Fruit fly (Drosophila melanogaster) whole organism, embryonic: ENCODE data around the gene Fign.

ENCODE experiments used
- Abd-B ChIP-seq: fragments of 200-800 bp; sonication (Bioruptor generic); optimal IDR thresholded peaks from 2 replicates; lab custom pipeline; 2018; ENCODE audit warnings: missing biosample characterization, mild to moderate bottlenecking, missing genetic modification characterization, moderate library complexity
- CG1024 ChIP-seq: fragments of 200-800 bp; sonication (Bioruptor generic); IDR thresholded peaks from 2 replicates; pipeline ENCODE4 v1.3.6; 2022; ENCODE audit warnings: missing biosample characterization, missing genetic modification characterization
- CG10543 ChIP-seq: fragments of 200-800 bp; sonication (Bioruptor generic); optimal IDR thresholded peaks from 3 replicates; lab custom pipeline; 2017; ENCODE audit warnings: missing biosample characterization, mild to moderate bottlenecking, missing genetic modification characterization, moderate library complexity
- CG11723 ChIP-seq: fragments of 200-800 bp; sonication (Bioruptor generic); optimal IDR thresholded peaks from 2 replicates; lab custom pipeline; 2017; ENCODE audit warnings: missing biosample characterization, mild to moderate bottlenecking, missing genetic modification characterization
- CG13424 ChIP-seq: fragments of 200-800 bp; sonication (Bioruptor generic); optimal IDR thresholded peaks from 2 replicates; lab custom pipeline; 2019; ENCODE audit warnings: missing biosample characterization, mild to moderate bottlenecking, missing genetic modification characterization, moderate library complexity
- CG14710 ChIP-seq: fragments of 200-800 bp; sonication (Bioruptor generic); optimal IDR thresholded peaks from 3 replicates; lab custom pipeline; 2019; ENCODE audit warnings: missing biosample characterization, mild to moderate bottlenecking, missing genetic modification characterization, moderate library complexity
- CG14965 ChIP-seq: fragments of 200-800 bp; sonication (Bioruptor generic); optimal IDR thresholded peaks from 2 replicates; lab custom pipeline; 2016; ENCODE audit warnings: missing biosample characterization, missing genetic modification characterization, borderline replicate concordance
- CG1603 ChIP-seq: fragments of 200-800 bp; sonication (Bioruptor generic); optimal IDR thresholded peaks from 2 replicates; lab custom pipeline; 2019; ENCODE audit warnings: missing biosample characterization, mild to moderate bottlenecking, missing genetic modification characterization, moderate library complexity
- CG18011 ChIP-seq: fragments of 200-800 bp; sonication (Bioruptor generic); optimal IDR thresholded peaks from 2 replicates; lab custom pipeline; 2017; ENCODE audit warnings: missing biosample characterization, missing genetic modification characterization, mild to moderate bottlenecking, moderate library complexity, missing genotype
- CG18599 ChIP-seq: fragments of 200-800 bp; sonication (Bioruptor generic); optimal IDR thresholded peaks from 3 replicates; lab custom pipeline; 2017; ENCODE audit warnings: missing biosample characterization, missing genetic modification characterization, mild to moderate bottlenecking, moderate library complexity, missing genetic modification reagents
- CG2875 ChIP-seq: fragments of 200-800 bp; sonication (Bioruptor generic); optimal IDR thresholded peaks from 2 replicates; lab custom pipeline; 2017; ENCODE audit warnings: missing biosample characterization, mild to moderate bottlenecking, missing genetic modification characterization, missing genetic modification reagents
- CG33213 ChIP-seq: fragments of 200-800 bp; sonication (Bioruptor generic); optimal IDR thresholded peaks from 3 replicates; lab custom pipeline; 2016; ENCODE audit warnings: missing biosample characterization, missing genetic modification characterization
- CG3726 ChIP-seq: fragments of 200-800 bp; sonication (Bioruptor generic); IDR thresholded peaks from 3 replicates; pipeline ENCODE4, ENCODE4 v1.3.6; 2022; ENCODE audit warnings: missing biosample characterization, missing genetic modification characterization
- CG4360 ChIP-seq: fragments of 200-800 bp; sonication (Bioruptor generic); IDR thresholded peaks from 2 replicates; pipeline ENCODE4 v1.3.6; 2022; ENCODE audit warnings: missing biosample characterization, missing genetic modification characterization
- CG6813 ChIP-seq: fragments of 200-800 bp; sonication (Bioruptor generic); optimal IDR thresholded peaks from 2 replicates; lab custom pipeline; 2017; ENCODE audit warnings: missing biosample characterization, missing genetic modification characterization, mild to moderate bottlenecking, moderate library complexity, missing genetic modification reagents
- CG7556 ChIP-seq: fragments of 200-800 bp; sonication (Bioruptor generic); optimal IDR thresholded peaks from 2 replicates; lab custom pipeline; 2017; ENCODE audit warnings: missing biosample characterization, mild to moderate bottlenecking, missing genetic modification characterization
- CG7987 ChIP-seq: fragments of 200-800 bp; sonication (Bioruptor generic); optimal IDR thresholded peaks from 2 replicates; lab custom pipeline; 2018; ENCODE audit warnings: missing biosample characterization, mild to moderate bottlenecking, missing genetic modification characterization, moderate library complexity
- CG8089 ChIP-seq: fragments of 200-800 bp; sonication (Bioruptor generic); optimal IDR thresholded peaks from 3 replicates; lab custom pipeline; 2016; ENCODE audit warnings: missing biosample characterization, missing genetic modification characterization
- CG9797 ChIP-seq: fragments of 200-800 bp; sonication (Bioruptor generic); optimal IDR thresholded peaks from 3 replicates; lab custom pipeline; 2018; ENCODE audit warnings: missing biosample characterization, mild to moderate bottlenecking, missing genetic modification characterization
- CoRest ChIP-seq: fragments of 200-800 bp; sonication (Bioruptor generic); optimal IDR thresholded peaks from 3 replicates; lab custom pipeline; 2018; ENCODE audit warnings: missing biosample characterization, mild to moderate bottlenecking, missing genetic modification characterization, moderate library complexity
- D ChIP-seq, 2 experiments: fragments of 200-800 bp in 1 of 2; fragments of >200 bp in 1 of 2; sonication (Bioruptor generic) in 1 of 2; optimal IDR thresholded peaks; 2 replicates in 1 of 2; 3 replicates in 1 of 2; lab custom pipeline; 2017; ENCODE audit warnings: mild to moderate bottlenecking in 1 of 2, missing biosample characterization in 1 of 2, missing genetic modification characterization in 1 of 2, missing genetic modification reagents in 1 of 2
- D19A ChIP-seq: fragments of 200-800 bp; optimal IDR thresholded peaks from 3 replicates; lab custom pipeline; 2019; ENCODE audit warnings: missing biosample characterization, mild to moderate bottlenecking, missing genetic modification characterization, moderate library complexity
- Hmr ChIP-seq: fragments of 200-800 bp; sonication (Bioruptor generic); optimal IDR thresholded peaks from 3 replicates; lab custom pipeline; 2017; ENCODE audit warnings: mild to moderate bottlenecking, missing biosample characterization, missing genetic modification reagents, missing genetic modification characterization
- Hr39 ChIP-seq: fragments of >200 bp; optimal IDR thresholded peaks from 2 replicates; lab custom pipeline; 2017
- MTF-1 ChIP-seq: fragments of 200-800 bp; sonication (Bioruptor generic); optimal IDR thresholded peaks from 2 replicates; lab custom pipeline; 2018; ENCODE audit warnings: missing biosample characterization, mild to moderate bottlenecking, missing genetic modification characterization, borderline replicate concordance
- Max ChIP-seq: fragments of 200-800 bp; sonication (Bioruptor generic); optimal IDR thresholded peaks from 2 replicates; lab custom pipeline; 2016; ENCODE audit warnings: missing biosample characterization, mild to moderate bottlenecking, missing genetic modification characterization
- Rfx ChIP-seq: fragments of 200-800 bp; sonication (Bioruptor generic); IDR thresholded peaks from 2 replicates; pipeline ENCODE4 v1.3.6; 2022; ENCODE audit warnings: missing biosample characterization, missing genetic modification characterization
- Ssrp ChIP-seq: fragments of 200-800 bp; sonication (Bioruptor generic); optimal IDR thresholded peaks from 2 replicates; lab custom pipeline; 2018; ENCODE audit warnings: missing biosample characterization, mild to moderate bottlenecking, missing genetic modification characterization, moderate library complexity
- Trl ChIP-seq, 3 experiments: fragments of >200 bp in 2 of 3; fragments of 200-800 bp in 1 of 3; sonication (Bioruptor generic) in 1 of 3; optimal IDR thresholded peaks; 2 replicates in 1 of 3; 3 replicates in 2 of 3; lab custom pipeline; 2016 to 2017; ENCODE audit warnings: missing biosample characterization in 1 of 3, missing genetic modification characterization in 1 of 3
- amos ChIP-seq: fragments of 200-800 bp; sonication (Bioruptor generic); IDR thresholded peaks from 2 replicates; pipeline ENCODE4 v1.3.6; 2022; ENCODE audit warnings: missing biosample characterization, missing genetic modification characterization; ENCODE audit not compliant: partially characterized antibody
- bowl ChIP-seq: fragments of 200-800 bp; sonication (Bioruptor generic); IDR thresholded peaks from 2 replicates; pipeline ENCODE4 v1.3.6; 2022; ENCODE audit warnings: missing biosample characterization, missing genetic modification characterization
- chinmo ChIP-seq: fragments of 200-800 bp; sonication (Bioruptor generic); IDR thresholded peaks from 4 replicates; pipeline ENCODE4 v1.3.6; 2022; ENCODE audit warnings: missing biosample characterization, missing genetic modification characterization; ENCODE audit not compliant: partially characterized antibody
- grau ChIP-seq: fragments of 200-800 bp; optimal IDR thresholded peaks from 3 replicates; lab custom pipeline; 2019; ENCODE audit warnings: missing biosample characterization, mild to moderate bottlenecking, missing genetic modification characterization, moderate library complexity
- lilli ChIP-seq: fragments of 200-800 bp; sonication (Bioruptor generic); optimal IDR thresholded peaks from 3 replicates; lab custom pipeline; 2016; ENCODE audit warnings: missing biosample characterization, missing genetic modification characterization
- lmd ChIP-seq: fragments of 200-800 bp; sonication (Bioruptor generic); IDR thresholded peaks from 2 replicates; pipeline ENCODE4 v1.3.6; 2022; ENCODE audit warnings: missing biosample characterization, missing genetic modification characterization
- maf-S ChIP-seq: fragments of 200-800 bp; sonication (Bioruptor generic); optimal IDR thresholded peaks from 2 replicates; lab custom pipeline; 2016; ENCODE audit warnings: missing biosample characterization, missing genetic modification characterization
- odd ChIP-seq: fragments of 200-800 bp; sonication (Bioruptor generic); optimal IDR thresholded peaks from 2 replicates; lab custom pipeline; 2017; ENCODE audit warnings: missing biosample characterization, mild to moderate bottlenecking, missing genetic modification characterization
- org-1 ChIP-seq: fragments of 200-800 bp; sonication (Bioruptor generic); optimal IDR thresholded peaks from 2 replicates; lab custom pipeline; 2017; ENCODE audit warnings: missing biosample characterization, missing genetic modification characterization
- pb ChIP-seq: fragments of 200-800 bp; sonication (Bioruptor generic); optimal IDR thresholded peaks from 3 replicates; lab custom pipeline; 2016; ENCODE audit warnings: missing biosample characterization, missing genetic modification characterization
- pros ChIP-seq: fragments of 200-800 bp; sonication (Bioruptor generic); optimal IDR thresholded peaks from 3 replicates; lab custom pipeline; 2019; ENCODE audit warnings: missing biosample characterization, mild to moderate bottlenecking, missing genetic modification characterization, moderate library complexity
- sd ChIP-seq: fragments of 200-800 bp; sonication (Bioruptor generic); optimal IDR thresholded peaks from 3 replicates; lab custom pipeline; 2018; ENCODE audit warnings: missing biosample characterization, mild to moderate bottlenecking, missing genetic modification characterization, moderate library complexity
- sim ChIP-seq: fragments of 200-800 bp; sonication (Bioruptor generic); IDR thresholded peaks from 2 replicates; pipeline ENCODE4 v1.3.6; 2022; ENCODE audit warnings: missing biosample characterization, missing genetic modification characterization
- sisA ChIP-seq: fragments of 200-800 bp; sonication (Bioruptor generic); IDR thresholded peaks from 2 replicates; pipeline ENCODE4 v1.3.6; 2022; ENCODE audit warnings: missing biosample characterization, missing genetic modification characterization
- tap ChIP-seq: fragments of 200-800 bp; optimal IDR thresholded peaks from 3 replicates; lab custom pipeline; 2019; ENCODE audit warnings: missing biosample characterization, mild to moderate bottlenecking, missing genetic modification characterization, moderate library complexity
- tin ChIP-seq: fragments of 200-800 bp; sonication (Bioruptor generic); optimal IDR thresholded peaks from 3 replicates; lab custom pipeline; 2016; ENCODE audit warnings: missing biosample characterization, missing genetic modification characterization
- vnd ChIP-seq: fragments of 200-800 bp; sonication (Bioruptor generic); IDR thresholded peaks from 3 replicates; pipeline ENCODE4 v1.3.6; 2022; ENCODE audit warnings: missing biosample characterization, missing genetic modification characterization; ENCODE audit not compliant: partially characterized antibody
- vvl ChIP-seq: fragments of 200-800 bp; sonication (Bioruptor generic); IDR thresholded peaks from 2 replicates; pipeline ENCODE4 v1.3.6; 2022; ENCODE audit warnings: missing biosample characterization, missing genetic modification characterization
- wdn ChIP-seq: fragments of 200-800 bp; sonication (Bioruptor generic); IDR thresholded peaks from 2 replicates; pipeline ENCODE4 v1.3.6; 2022; ENCODE audit warnings: missing biosample characterization, missing genetic modification characterization
- z ChIP-seq: fragments of 200-800 bp; sonication (Bioruptor generic); IDR thresholded peaks from 3 replicates; pipeline ENCODE4 v1.3.6; 2022; ENCODE audit warnings: missing biosample characterization, missing genetic modification characterization

Gene Fign

DNA sequence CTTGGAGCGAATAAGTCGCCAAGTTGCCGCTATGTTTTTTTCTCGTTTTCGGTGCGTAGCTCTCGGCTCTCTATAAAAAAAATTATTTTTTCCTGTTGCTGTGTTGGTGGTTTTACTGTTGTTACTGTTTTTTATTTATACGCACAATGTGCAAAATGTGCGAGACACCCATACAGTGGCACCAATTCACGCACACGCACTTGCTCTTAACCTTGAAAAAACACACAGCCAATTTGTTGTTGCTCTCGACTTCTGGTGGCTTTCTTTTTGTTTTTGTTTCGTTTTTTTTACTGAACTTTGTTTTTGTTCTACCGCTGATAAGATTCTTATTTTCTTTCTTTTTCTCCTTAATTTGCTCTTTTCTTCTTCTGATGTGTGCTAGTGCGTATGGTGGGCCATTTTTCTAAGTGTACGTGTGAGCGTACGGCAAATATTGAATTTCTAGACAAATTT, 36.5 kb upstream of the Fign start (continued):
- TF ChIP-seq vvl = no peak; the same call in 1 of the 2 replicates
- TF ChIP-seq sim (GFP tag; lab: Robert Waterston, UW) = no peak
- TF ChIP-seq pros (GFP tag; lab: Kevin White, UChicago) = no peak
- no peak for TF ChIP-seq bowl (GFP tag; lab: Robert Waterston, UW)
- TF ChIP-seq CG18011 (GFP tag; lab: Kevin White, UChicago) = no peak
- TF ChIP-seq MTF-1 (GFP tag; lab: Kevin White, UChicago) = no peak
- peak; percentile 32; the same call in 1 of the 2 replicates for TF ChIP-seq lmd (GFP tag; lab: Robert Waterston, UW)
- no peak for TF ChIP-seq CG13424 (tag; lab: Kevin White, UChicago)
- TF ChIP-seq grau = peak; percentile 43
- TF ChIP-seq D (optimal IDR thresholded peaks at IDR 0.05; lab: Kevin White, UChicago) = no peak
- no peak for TF ChIP-seq D (GFP tag; optimal IDR thresholded peaks at IDR 0.05; lab: Kevin White, UChicago)
- TF ChIP-seq Ssrp (tag; lab: Kevin White, UChicago) = no peak
- no peak for TF ChIP-seq CG1603 (tag; lab: Kevin White, UChicago)
- no peak for TF ChIP-seq maf-S (GFP tag; lab: Kevin White, UChicago)
- TF ChIP-seq org-1 (GFP tag; lab: Kevin White, UChicago) = no peak
- TF ChIP-seq CG3726 (GFP tag; lab: Robert Waterston, UW) = no peak
- TF ChIP-seq CoRest = no peak
- TF ChIP-seq z (GFP tag; lab: Robert Waterston, UW) = no peak
- TF ChIP-seq CG8089 (GFP tag; lab: Kevin White, UChicago) = no peak
- no peak for TF ChIP-seq sisA (GFP tag; lab: Robert Waterston, UW)
- no peak for TF ChIP-seq CG33213 (GFP tag; lab: Kevin White, UChicago)
- TF ChIP-seq CG6813 (GFP tag; lab: Kevin White, UChicago) = no peak
- peak; percentile 52 for TF ChIP-seq CG10543
- TF ChIP-seq wdn (GFP tag; lab: Robert Waterston, UW) = no peak
- no peak for TF ChIP-seq CG11723 (GFP tag; lab: Kevin White, UChicago)
- TF ChIP-seq CG7987 (GFP tag; lab: Kevin White, UChicago) = no peak
- TF ChIP-seq Rfx (GFP tag; lab: Robert Waterston, UW) = peak; percentile 71; the same call in 1 of the 2 replicates
- no peak for TF ChIP-seq CG2875
- no peak for TF ChIP-seq Abd-B
- TF ChIP-seq CG18599 = peak; percentile 66
- TF ChIP-seq CG14965 = no peak
- TF ChIP-seq Hr39 (lab: Kevin White, UChicago) = no peak
- no peak for TF ChIP-seq Max (GFP tag; lab: Kevin White, UChicago)
- no peak for TF ChIP-seq odd (GFP tag; lab: Kevin White, UChicago)
- no peak for TF ChIP-seq tin (GFP tag; lab: Kevin White, UChicago)
- TF ChIP-seq D19A (tag; lab: Kevin White, UChicago) = no peak
- 0 out of 4 replicates have a peak, but pooled peaks have one; percentile 17 for TF ChIP-seq chinmo (GFP tag; lab: Robert Waterston, UW)
- TF ChIP-seq amos (GFP tag; lab: Robert Waterston, UW) = no peak
- no peak for TF ChIP-seq CG14710 (tag; lab: Kevin White, UChicago)
- TF ChIP-seq pb (GFP tag; lab: Kevin White, UChicago) = no peak
- no peak for TF ChIP-seq CG1024 (GFP tag; lab: Robert Waterston, UW)
- TF ChIP-seq sd (tag; lab: Kevin White, UChicago) = peak; percentile 28
- no peak for TF ChIP-seq CG9797 (GFP tag; lab: Kevin White, UChicago)
- peak in 1 of 2 experiments; percentile 10 for TF ChIP-seq Trl (optimal IDR thresholded peaks at IDR 0.05; lab: Kevin White, UChicago)
- TF ChIP-seq Trl (GFP tag; optimal IDR thresholded peaks at IDR 0.05; lab: Kevin White, UChicago) = no peak
- TF ChIP-seq vnd (GFP tag; lab: Robert Waterston, UW) = no peak
- TF ChIP-seq lilli (GFP tag; lab: Kevin White, UChicago) = peak; percentile 46
- TF ChIP-seq Hmr (GFP tag; lab: Kevin White, UChicago) = peak; percentile 51
- no peak for TF ChIP-seq tap (tag; lab: Kevin White, UChicago)
- no peak for TF ChIP-seq CG4360 (GFP tag; lab: Robert Waterston, UW)
- TF ChIP-seq CG7556 = no peak
